Fruit fly (Drosophila melanogaster) whole organism, embryonic: ENCODE measurements around the gene CG33107.

Experiments
- ATbp ChIP-seq: fragments of 200-800 bp; sonication (Bioruptor generic); optimal IDR thresholded peaks from 2 replicates; lab custom pipeline; 2017; ENCODE audit warnings: missing biosample characterization, mild to moderate bottlenecking, missing genetic modification characterization, missing genetic modification reagents
- Asciz ChIP-seq: fragments of 200-800 bp; sonication (Bioruptor generic); optimal IDR thresholded peaks from 2 replicates; lab custom pipeline; 2017; ENCODE audit warnings: missing biosample characterization, mild to moderate bottlenecking, missing genetic modification characterization, missing genetic modification reagents
- CG10543 ChIP-seq: fragments of 200-800 bp; sonication (Bioruptor generic); optimal IDR thresholded peaks from 3 replicates; lab custom pipeline; 2017; ENCODE audit warnings: missing biosample characterization, mild to moderate bottlenecking, missing genetic modification characterization, moderate library complexity
- CG12769 ChIP-seq: fragments of 200-800 bp; sonication (Bioruptor generic); optimal IDR thresholded peaks from 2 replicates; lab custom pipeline; 2019; ENCODE audit warnings: missing biosample characterization, mild to moderate bottlenecking, missing genetic modification characterization, moderate library complexity
- CG15269 ChIP-seq: fragments of 200-800 bp; sonication (Bioruptor generic); optimal IDR thresholded peaks from 2 replicates; lab custom pipeline; 2018; ENCODE audit warnings: missing biosample characterization, mild to moderate bottlenecking, missing genetic modification characterization, moderate library complexity
- CG1647 ChIP-seq: fragments of 200-800 bp; sonication (Bioruptor generic); optimal IDR thresholded peaks from 3 replicates; lab custom pipeline; 2016; ENCODE audit warnings: missing biosample characterization, missing genetic modification characterization
- CG1792 ChIP-seq: fragments of 200-800 bp; sonication (Bioruptor generic); optimal IDR thresholded peaks from 2 replicates; lab custom pipeline; 2016; ENCODE audit warnings: missing biosample characterization, missing genetic modification characterization
- CG18262 ChIP-seq: fragments of 200-800 bp; optimal IDR thresholded peaks from 3 replicates; lab custom pipeline; 2019; ENCODE audit warnings: missing biosample characterization, mild to moderate bottlenecking, missing genetic modification characterization, moderate library complexity
- CG2875 ChIP-seq: fragments of 200-800 bp; sonication (Bioruptor generic); optimal IDR thresholded peaks from 2 replicates; lab custom pipeline; 2017; ENCODE audit warnings: missing biosample characterization, mild to moderate bottlenecking, missing genetic modification characterization, missing genetic modification reagents
- CG31441 ChIP-seq: fragments of 200-800 bp; sonication (Bioruptor generic); IDR thresholded peaks from 2 replicates; pipeline ENCODE4 v1.3.6; 2022; ENCODE audit warnings: missing biosample characterization, missing genetic modification characterization
- CG3163 ChIP-seq: fragments of 200-800 bp; sonication (Bioruptor generic); optimal IDR thresholded peaks from 3 replicates; lab custom pipeline; 2016; ENCODE audit warnings: missing biosample characterization, missing genetic modification characterization
- CG32532 ChIP-seq: fragments of 200-800 bp; sonication (Bioruptor generic); IDR thresholded peaks from 2 replicates; pipeline ENCODE4 v1.3.6; 2022; ENCODE audit warnings: missing biosample characterization, missing genetic modification characterization
- CG3726 ChIP-seq: fragments of 200-800 bp; sonication (Bioruptor generic); IDR thresholded peaks from 3 replicates; pipeline ENCODE4, ENCODE4 v1.3.6; 2022; ENCODE audit warnings: missing biosample characterization, missing genetic modification characterization
- CG4820 ChIP-seq: fragments of 200-800 bp; sonication (Bioruptor generic); optimal IDR thresholded peaks from 3 replicates; lab custom pipeline; 2016; ENCODE audit warnings: missing biosample characterization, missing genetic modification characterization
- CG5180 ChIP-seq: fragments of 200-800 bp; sonication (Bioruptor generic); optimal IDR thresholded peaks from 3 replicates; lab custom pipeline; 2017; ENCODE audit warnings: missing biosample characterization, missing genetic modification characterization, mild to moderate bottlenecking, moderate library complexity, missing genetic modification reagents
- CG7372 ChIP-seq: fragments of 200-800 bp; sonication (Bioruptor generic); IDR thresholded peaks from 2 replicates; pipeline ENCODE4 v1.3.6; 2022; ENCODE audit warnings: missing biosample characterization, missing genetic modification characterization
- CG7556 ChIP-seq: fragments of 200-800 bp; sonication (Bioruptor generic); optimal IDR thresholded peaks from 2 replicates; lab custom pipeline; 2017; ENCODE audit warnings: missing biosample characterization, mild to moderate bottlenecking, missing genetic modification characterization
- CG7987 ChIP-seq: fragments of 200-800 bp; sonication (Bioruptor generic); optimal IDR thresholded peaks from 2 replicates; lab custom pipeline; 2018; ENCODE audit warnings: missing biosample characterization, mild to moderate bottlenecking, missing genetic modification characterization, moderate library complexity
- CG9817 ChIP-seq: fragments of 200-800 bp; sonication (Bioruptor generic); optimal IDR thresholded peaks from 2 replicates; lab custom pipeline; 2018; ENCODE audit warnings: missing biosample characterization, mild to moderate bottlenecking, missing genetic modification characterization, moderate library complexity
- CoRest ChIP-seq: fragments of 200-800 bp; sonication (Bioruptor generic); optimal IDR thresholded peaks from 3 replicates; lab custom pipeline; 2018; ENCODE audit warnings: missing biosample characterization, mild to moderate bottlenecking, missing genetic modification characterization, moderate library complexity
- Fer3 ChIP-seq: fragments of 200-800 bp; sonication (Bioruptor generic); optimal IDR thresholded peaks from 2 replicates; lab custom pipeline; 2018; ENCODE audit warnings: missing biosample characterization, mild to moderate bottlenecking, missing genetic modification characterization, moderate library complexity
- MBD-R2 ChIP-seq: fragments of 200-800 bp; sonication (Bioruptor generic); IDR thresholded peaks from 2 replicates; pipeline ENCODE4 v1.3.6; 2022; ENCODE audit warnings: missing biosample characterization, missing genetic modification characterization
- MESR4 ChIP-seq: fragments of 200-800 bp; sonication (Bioruptor generic); optimal IDR thresholded peaks from 2 replicates; lab custom pipeline; 2018; ENCODE audit warnings: missing biosample characterization, mild to moderate bottlenecking, missing genetic modification characterization, moderate library complexity
- Mad ChIP-seq: fragments of 200-800 bp; sonication (Bioruptor generic); optimal IDR thresholded peaks from 2 replicates; lab custom pipeline; 2016; ENCODE audit warnings: missing biosample characterization, missing genetic modification characterization
- Mrtf ChIP-seq: fragments of 200-800 bp; sonication (Bioruptor generic); IDR thresholded peaks from 3 replicates; pipeline ENCODE4 v1.3.6; 2022; ENCODE audit warnings: missing biosample characterization, missing genetic modification characterization
- NK7.1 ChIP-seq: fragments of 200-800 bp; sonication (Bioruptor generic); optimal IDR thresholded peaks from 3 replicates; lab custom pipeline; 2016; ENCODE audit warnings: missing biosample characterization, missing genetic modification characterization
- Neu2 ChIP-seq: fragments of 200-800 bp; sonication (Bioruptor generic); optimal IDR thresholded peaks from 3 replicates; lab custom pipeline; 2016; ENCODE audit warnings: missing biosample characterization, missing genetic modification characterization, borderline replicate concordance
- Trl ChIP-seq, 3 experiments: fragments of >200 bp in 2 of 3; fragments of 200-800 bp in 1 of 3; sonication (Bioruptor generic) in 1 of 3; optimal IDR thresholded peaks; 2 replicates in 1 of 3; 3 replicates in 2 of 3; lab custom pipeline; 2016 to 2017; ENCODE audit warnings: missing biosample characterization in 1 of 3, missing genetic modification characterization in 1 of 3
- cato ChIP-seq: fragments of 200-800 bp; sonication (Bioruptor generic); optimal IDR thresholded peaks from 2 replicates; lab custom pipeline; 2016; ENCODE audit warnings: missing biosample characterization, missing genetic modification characterization, borderline replicate concordance
- dmrt11E ChIP-seq: fragments of 200-800 bp; sonication (Bioruptor generic); optimal IDR thresholded peaks from 3 replicates; lab custom pipeline; 2018; ENCODE audit warnings: missing biosample characterization, mild to moderate bottlenecking, missing genetic modification characterization, moderate library complexity
- exex ChIP-seq: fragments of 200-800 bp; sonication (Bioruptor generic); optimal IDR thresholded peaks from 4 replicates; lab custom pipeline; 2018; ENCODE audit warnings: missing biosample characterization, mild to moderate bottlenecking, missing genetic modification characterization, moderate library complexity
- gcm ChIP-seq: fragments of 200-800 bp; sonication (Bioruptor generic); optimal IDR thresholded peaks from 2 replicates; lab custom pipeline; 2019; ENCODE audit warnings: missing biosample characterization, mild to moderate bottlenecking, missing genetic modification characterization, moderate library complexity
- grn ChIP-seq: fragments of 200-800 bp; sonication (Bioruptor generic); optimal IDR thresholded peaks from 3 replicates; lab custom pipeline; 2017; ENCODE audit warnings: missing biosample characterization, missing genetic modification characterization
- jigr1 ChIP-seq: fragments of 200-800 bp; sonication (Bioruptor generic); IDR thresholded peaks from 3 replicates; pipeline ENCODE4 v1.3.6; 2022; ENCODE audit warnings: missing biosample characterization, missing genetic modification characterization
- jing ChIP-seq: fragments of 200-800 bp; sonication (Bioruptor generic); optimal IDR thresholded peaks from 2 replicates; lab custom pipeline; 2018; ENCODE audit warnings: missing biosample characterization, mild to moderate bottlenecking, missing genetic modification characterization
- lab ChIP-seq: fragments of 200-800 bp; sonication (Bioruptor generic); optimal IDR thresholded peaks from 3 replicates; lab custom pipeline; 2017; ENCODE audit warnings: missing biosample characterization, missing genetic modification characterization, mild to moderate bottlenecking, moderate library complexity, missing genetic modification reagents
- mirr ChIP-seq: fragments of 200-800 bp; sonication (Bioruptor generic); optimal IDR thresholded peaks from 3 replicates; lab custom pipeline; 2018; ENCODE audit warnings: missing biosample characterization, mild to moderate bottlenecking, missing genetic modification characterization
- onecut ChIP-seq: fragments of 200-800 bp; sonication (Bioruptor generic); IDR thresholded peaks from 2 replicates; pipeline ENCODE4 v1.3.6; 2022; ENCODE audit warnings: missing biosample characterization, missing genetic modification characterization
- pan ChIP-seq, 4 experiments: fragments of >200 bp in 3 of 4; fragments of 200-800 bp in 1 of 4; sonication (Bioruptor generic) in 1 of 4; optimal IDR thresholded peaks in 3 of 4; IDR thresholded peaks in 1 of 4; 2 replicates each; pipeline versions ENCODE4 v1.3.6 to Lab custom; 2017 to 2022; ENCODE audit warnings: missing biosample characterization in 2 of 4, missing genetic modification characterization in 2 of 4, mixed read lengths in 1 of 4
- pfk ChIP-seq: fragments of 200-800 bp; sonication (Bioruptor generic); optimal IDR thresholded peaks from 2 replicates; lab custom pipeline; 2018; ENCODE audit warnings: missing biosample characterization, mild to moderate bottlenecking, missing genetic modification characterization, moderate library complexity
- sob ChIP-seq: fragments of 200-800 bp; sonication (Bioruptor generic); IDR thresholded peaks from 2 replicates; pipeline ENCODE4 v1.3.6; 2022; ENCODE audit warnings: missing biosample characterization, missing genetic modification characterization
- sqz ChIP-seq: fragments of 200-800 bp; sonication (Bioruptor generic); optimal IDR thresholded peaks from 3 replicates; lab custom pipeline; 2018; ENCODE audit warnings: missing biosample characterization, mild to moderate bottlenecking, missing genetic modification characterization
- ssp ChIP-seq: fragments of 200-800 bp; sonication (Bioruptor generic); IDR thresholded peaks from 2 replicates; pipeline ENCODE4 v1.3.6; 2022; ENCODE audit warnings: missing biosample characterization, missing genetic modification characterization
- tap ChIP-seq: fragments of 200-800 bp; optimal IDR thresholded peaks from 3 replicates; lab custom pipeline; 2019; ENCODE audit warnings: missing biosample characterization, mild to moderate bottlenecking, missing genetic modification characterization, moderate library complexity
- unpg ChIP-seq: fragments of 200-800 bp; sonication (Bioruptor generic); optimal IDR thresholded peaks from 3 replicates; lab custom pipeline; 2018; ENCODE audit warnings: missing biosample characterization, mild to moderate bottlenecking, missing genetic modification characterization, moderate library complexity
- vfl ChIP-seq: fragments of 200-800 bp; sonication (Bioruptor generic); optimal IDR thresholded peaks from 2 replicates; lab custom pipeline; 2016; ENCODE audit warnings: missing biosample characterization, missing genetic modification characterization
- vnd ChIP-seq: fragments of 200-800 bp; sonication (Bioruptor generic); IDR thresholded peaks from 3 replicates; pipeline ENCODE4 v1.3.6; 2022; ENCODE audit warnings: missing biosample characterization, missing genetic modification characterization; ENCODE audit not compliant: partially characterized antibody
- vvl ChIP-seq: fragments of 200-800 bp; sonication (Bioruptor generic); IDR thresholded peaks from 2 replicates; pipeline ENCODE4 v1.3.6; 2022; ENCODE audit warnings: missing biosample characterization, missing genetic modification characterization
- zen2 ChIP-seq: fragments of 200-800 bp; sonication (Bioruptor generic); IDR thresholded peaks from 3 replicates; pipeline ENCODE4 v1.3.6; 2022; ENCODE audit warnings: missing biosample characterization, missing genetic modification characterization; ENCODE audit not compliant: partially characterized antibody

CG33107 gene

dm6 chr3R:22596450-22596849, 11.9 kb upstream of the CG33107 start (continued):
- TF ChIP-seq CG1792 (GFP tag; lab: Kevin White, UChicago) (peak; percentile 25), CG10543 (peak; percentile 34), CG2875 (GFP tag; lab: Kevin White, UChicago) (peak; percentile 27), zen2 (GFP tag; lab: Robert Waterston, UW) (no peak), MESR4 (no peak), Trl (optimal IDR thresholded peaks at IDR 0.05; lab: Kevin White, UChicago) (no peak), Trl (GFP tag; optimal IDR thresholded peaks at IDR 0.05; lab: Kevin White, UChicago) (peak; percentile 67), tap (peak; percentile 36), onecut (GFP tag; lab: Robert Waterston, UW) (peak; percentile 40; the same call in 1 of the 2 replicates), Asciz (GFP tag; lab: Kevin White, UChicago) (peak; percentile 65), CG7987 (GFP tag; lab: Kevin White, UChicago) (peak; percentile 76), vfl (GFP tag; lab: Kevin White, UChicago) (no peak), CG1647 (no peak), Fer3 (peak; percentile 52), MBD-R2 (GFP tag; lab: Robert Waterston, UW) (no peak), CG18262 (peak; percentile 27), CG7372 (GFP tag; lab: Robert Waterston, UW) (no peak), Mrtf (GFP tag; lab: Robert Waterston, UW) (no peak), sob (peak; percentile 64; the same call in 1 of the 2 replicates), CG15269 (peak; percentile 33), ssp (GFP tag; lab: Robert Waterston, UW) (no peak), jing (GFP tag; lab: Kevin White, UChicago) (no peak), exex (tag; lab: Kevin White, UChicago) (peak; percentile 62), cato (GFP tag; lab: Kevin White, UChicago) (no peak), CG12769 (tag; lab: Kevin White, UChicago) (peak; percentile 63), unpg (peak; percentile 43), CG5180 (GFP tag; lab: Kevin White, UChicago) (peak; percentile 28), CG3163 (GFP tag; lab: Kevin White, UChicago) (no peak), CG32532 (no peak), lab (GFP tag; lab: Kevin White, UChicago) (peak; percentile 91), mirr (GFP tag; lab: Kevin White, UChicago) (peak; percentile 79), gcm (peak; percentile 25), vvl (GFP tag; lab: Robert Waterston, UW) (peak; percentile 43; the same call in 1 of the 2 replicates), vnd (no peak), CG3726 (peak; percentile 57; the same call in 1 of the 3 replicates), Neu2 (GFP tag; lab: Kevin White, UChicago) (no peak), CG7556 (GFP tag; lab: Kevin White, UChicago) (peak; percentile 57), jigr1 (no peak), NK7.1 (GFP tag; lab: Kevin White, UChicago) (no peak), Mad (no peak), CG9817 (tag; lab: Kevin White, UChicago) (peak; percentile 7), CoRest (tag; lab: Kevin White, UChicago) (peak; percentile 26), pan (optimal IDR thresholded peaks at IDR 0.05; lab: Kevin White, UChicago) (no peak), pan (GFP tag; optimal IDR thresholded peaks at IDR 0.05 in 1 of 2, IDR thresholded peaks at IDR 0.05 in 1 of 2) (no peak), CG4820 (GFP tag; lab: Kevin White, UChicago) (peak; percentile 14), sqz (GFP tag; lab: Kevin White, UChicago) (no peak), dmrt11E (tag; lab: Kevin White, UChicago) (peak; percentile 48), CG31441 (GFP tag; lab: Robert Waterston, UW) (0 out of 2 replicates have a peak, but pooled peaks have one; percentile 12), pfk (GFP tag; lab: Kevin White, UChicago) (peak; percentile 18), grn (GFP tag; lab: Kevin White, UChicago) (peak; percentile 38), ATbp (GFP tag; lab: Kevin White, UChicago) (peak; percentile 79)
